Fruit fly (Drosophila melanogaster) whole organism, embryonic: ENCODE results near the gene CG13476.
A peak's percentile ranks its signal among the peaks of the same experiment; 100 is the strongest.

Source experiments
- Asciz ChIP-seq: fragments of 200-800 bp; sonication (Bioruptor generic); optimal IDR thresholded peaks from 2 replicates; lab custom pipeline; 2017; ENCODE audit warnings: missing biosample characterization, mild to moderate bottlenecking, missing genetic modification characterization, missing genetic modification reagents
- CG10147 ChIP-seq: fragments of 200-800 bp; sonication (Bioruptor generic); optimal IDR thresholded peaks from 2 replicates; lab custom pipeline; 2019; ENCODE audit warnings: missing biosample characterization, mild to moderate bottlenecking, missing genetic modification characterization, moderate library complexity
- CG10565 ChIP-seq: fragments of 200-800 bp; sonication (Bioruptor generic); optimal IDR thresholded peaks from 3 replicates; lab custom pipeline; 2016; ENCODE audit warnings: missing biosample characterization, mild to moderate bottlenecking, missing genetic modification characterization
- CG11247 ChIP-seq: fragments of 200-800 bp; sonication (Bioruptor generic); IDR thresholded peaks from 2 replicates; pipeline ENCODE4 v1.3.6; 2022; ENCODE audit warnings: missing biosample characterization, missing genetic modification characterization
- CG11696 ChIP-seq: fragments of 200-800 bp; sonication (Bioruptor generic); IDR thresholded peaks from 2 replicates; pipeline ENCODE4 v1.3.6; 2022; ENCODE audit warnings: missing biosample characterization, missing genetic modification characterization
- CG1233 ChIP-seq: fragments of 200-800 bp; sonication (Bioruptor generic); optimal IDR thresholded peaks from 4 replicates; lab custom pipeline; 2018; ENCODE audit warnings: missing biosample characterization, mild to moderate bottlenecking, missing genetic modification characterization
- CG12744 ChIP-seq: fragments of 200-800 bp; sonication (Bioruptor generic); optimal IDR thresholded peaks from 2 replicates; lab custom pipeline; 2016; ENCODE audit warnings: missing biosample characterization, missing genetic modification characterization
- CG14014 ChIP-seq: fragments of 200-800 bp; sonication (Bioruptor generic); IDR thresholded peaks from 2 replicates; pipeline ENCODE4 v1.3.6; 2022; ENCODE audit warnings: missing biosample characterization, missing genetic modification characterization
- CG1647 ChIP-seq: fragments of 200-800 bp; sonication (Bioruptor generic); optimal IDR thresholded peaks from 3 replicates; lab custom pipeline; 2016; ENCODE audit warnings: missing biosample characterization, missing genetic modification characterization
- CG1832 ChIP-seq: fragments of 200-800 bp; sonication (Bioruptor generic); optimal IDR thresholded peaks from 2 replicates; lab custom pipeline; 2017; ENCODE audit warnings: missing biosample characterization, mild to moderate bottlenecking, missing genetic modification characterization, inconsistent platforms
- CG18476 ChIP-seq: fragments of 200-800 bp; sonication (Bioruptor generic); optimal IDR thresholded peaks from 2 replicates; lab custom pipeline; 2016; ENCODE audit warnings: missing biosample characterization, mild to moderate bottlenecking, missing genetic modification characterization
- CG18599 ChIP-seq: fragments of 200-800 bp; sonication (Bioruptor generic); optimal IDR thresholded peaks from 3 replicates; lab custom pipeline; 2017; ENCODE audit warnings: missing biosample characterization, missing genetic modification characterization, mild to moderate bottlenecking, moderate library complexity, missing genetic modification reagents
- CG2120 ChIP-seq: fragments of 200-800 bp; sonication (Bioruptor generic); optimal IDR thresholded peaks from 3 replicates; lab custom pipeline; 2016; ENCODE audit warnings: missing biosample characterization, missing genetic modification characterization
- CG2678 ChIP-seq: fragments of 200-800 bp; sonication (Bioruptor generic); optimal IDR thresholded peaks from 3 replicates; lab custom pipeline; 2019; ENCODE audit warnings: missing biosample characterization, mild to moderate bottlenecking, missing genetic modification characterization, moderate library complexity
- CG3407 ChIP-seq: fragments of 200-800 bp; sonication (Bioruptor generic); optimal IDR thresholded peaks from 2 replicates; lab custom pipeline; 2018; ENCODE audit warnings: missing biosample characterization, mild to moderate bottlenecking, missing genetic modification characterization
- CG4424 ChIP-seq: fragments of 200-800 bp; sonication (Bioruptor generic); optimal IDR thresholded peaks from 3 replicates; lab custom pipeline; 2016; ENCODE audit warnings: missing biosample characterization, missing genetic modification characterization
- CG5180 ChIP-seq: fragments of 200-800 bp; sonication (Bioruptor generic); optimal IDR thresholded peaks from 3 replicates; lab custom pipeline; 2017; ENCODE audit warnings: missing biosample characterization, missing genetic modification characterization, mild to moderate bottlenecking, moderate library complexity, missing genetic modification reagents
- CG6683 ChIP-seq: fragments of 200-800 bp; sonication (Bioruptor generic); optimal IDR thresholded peaks from 2 replicates; lab custom pipeline; 2017; ENCODE audit warnings: missing biosample characterization, mild to moderate bottlenecking, missing genetic modification characterization, missing genetic modification reagents
- CG8089 ChIP-seq: fragments of 200-800 bp; sonication (Bioruptor generic); optimal IDR thresholded peaks from 3 replicates; lab custom pipeline; 2016; ENCODE audit warnings: missing biosample characterization, missing genetic modification characterization
- CG8765 ChIP-seq: fragments of 200-800 bp; sonication (Bioruptor generic); IDR thresholded peaks from 2 replicates; pipeline ENCODE4 v1.3.6; 2022; ENCODE audit warnings: missing biosample characterization, missing genetic modification characterization
- CG8944 ChIP-seq: fragments of 200-800 bp; sonication (Bioruptor generic); optimal IDR thresholded peaks from 3 replicates; lab custom pipeline; 2016; ENCODE audit warnings: missing biosample characterization, missing genetic modification characterization
- CG9727 ChIP-seq: fragments of 200-800 bp; sonication (Bioruptor generic); optimal IDR thresholded peaks from 3 replicates; lab custom pipeline; 2017; ENCODE audit warnings: missing biosample characterization, mild to moderate bottlenecking, missing genetic modification characterization
- CG9876 ChIP-seq: fragments of 200-800 bp; sonication (Bioruptor generic); optimal IDR thresholded peaks from 2 replicates; lab custom pipeline; 2016; ENCODE audit warnings: missing biosample characterization, missing genetic modification characterization
- CrebB ChIP-seq: fragments of 200-800 bp; sonication (Bioruptor generic); optimal IDR thresholded peaks from 3 replicates; lab custom pipeline; 2018; ENCODE audit warnings: missing biosample characterization, mild to moderate bottlenecking, missing genetic modification characterization
- Doc3 ChIP-seq: fragments of 200-800 bp; sonication (Bioruptor generic); IDR thresholded peaks from 3 replicates; pipeline ENCODE4 v1.3.6; 2022; ENCODE audit warnings: missing biosample characterization, missing genetic modification characterization; ENCODE audit not compliant: partially characterized antibody
- Elba2 ChIP-seq: fragments of 200-800 bp; sonication (Bioruptor generic); optimal IDR thresholded peaks from 3 replicates; lab custom pipeline; 2016; ENCODE audit warnings: missing biosample characterization, missing genetic modification characterization
- Fer3 ChIP-seq: fragments of 200-800 bp; sonication (Bioruptor generic); optimal IDR thresholded peaks from 2 replicates; lab custom pipeline; 2018; ENCODE audit warnings: missing biosample characterization, mild to moderate bottlenecking, missing genetic modification characterization, moderate library complexity
- HLH4C ChIP-seq: fragments of 200-800 bp; sonication (Bioruptor generic); IDR thresholded peaks from 3 replicates; pipeline ENCODE4 v1.3.6; 2022; ENCODE audit warnings: missing biosample characterization, missing genetic modification characterization; ENCODE audit not compliant: partially characterized antibody
- Jarid2 ChIP-seq: fragments of 200-800 bp; sonication (Bioruptor generic); optimal IDR thresholded peaks from 3 replicates; lab custom pipeline; 2017; ENCODE audit warnings: mild to moderate bottlenecking, missing biosample characterization, missing genetic modification reagents, missing genetic modification characterization
- NC2α ChIP-seq: fragments of 200-800 bp; sonication (Bioruptor generic); optimal IDR thresholded peaks from 2 replicates; lab custom pipeline; 2016; ENCODE audit warnings: missing biosample characterization, missing genetic modification characterization
- NC2β ChIP-seq: fragments of 200-800 bp; sonication (Bioruptor generic); optimal IDR thresholded peaks from 2 replicates; lab custom pipeline; 2016; ENCODE audit warnings: missing biosample characterization, missing genetic modification characterization
- Nf-YA ChIP-seq: fragments of 200-800 bp; sonication (Bioruptor generic); IDR thresholded peaks from 2 replicates; pipeline ENCODE4 v1.3.6; 2022; ENCODE audit warnings: missing biosample characterization, missing genetic modification characterization
- Poxn ChIP-seq: fragments of 200-800 bp; sonication (Bioruptor generic); IDR thresholded peaks from 2 replicates; pipeline ENCODE4 v1.3.6; 2022; ENCODE audit warnings: missing biosample characterization, missing genetic modification characterization
- ash1 ChIP-seq: fragments of 200-800 bp; sonication (Bioruptor generic); optimal IDR thresholded peaks from 2 replicates; lab custom pipeline; 2018; ENCODE audit warnings: missing biosample characterization, mild to moderate bottlenecking, missing genetic modification characterization
- exex ChIP-seq: fragments of 200-800 bp; sonication (Bioruptor generic); optimal IDR thresholded peaks from 4 replicates; lab custom pipeline; 2018; ENCODE audit warnings: missing biosample characterization, mild to moderate bottlenecking, missing genetic modification characterization, moderate library complexity
- fu2 ChIP-seq: fragments of 200-800 bp; sonication (Bioruptor generic); optimal IDR thresholded peaks from 2 replicates; lab custom pipeline; 2016; ENCODE audit warnings: missing biosample characterization, missing genetic modification characterization
- gce ChIP-seq: fragments of 200-800 bp; sonication (Bioruptor generic); IDR thresholded peaks from 3 replicates; pipeline ENCODE4 v1.3.6; 2022; ENCODE audit warnings: missing biosample characterization, missing genetic modification characterization
- grau ChIP-seq: fragments of 200-800 bp; optimal IDR thresholded peaks from 3 replicates; lab custom pipeline; 2019; ENCODE audit warnings: missing biosample characterization, mild to moderate bottlenecking, missing genetic modification characterization, moderate library complexity
- kay ChIP-seq: fragments of 200-800 bp; sonication (Bioruptor generic); optimal IDR thresholded peaks from 2 replicates; lab custom pipeline; 2016; ENCODE audit warnings: missing biosample characterization, missing genetic modification characterization
- mld ChIP-seq: fragments of 200-800 bp; sonication (Bioruptor generic); IDR thresholded peaks from 3 replicates; pipeline ENCODE4 v1.3.6; 2022; ENCODE audit warnings: missing biosample characterization, missing genetic modification characterization; ENCODE audit not compliant: partially characterized antibody
- nau ChIP-seq: fragments of 200-800 bp; sonication (Bioruptor generic); optimal IDR thresholded peaks from 3 replicates; lab custom pipeline; 2017; ENCODE audit warnings: missing biosample characterization, mild to moderate bottlenecking, missing genetic modification characterization, missing genetic modification reagents
- pho ChIP-seq: fragments of 200-800 bp; sonication (Bioruptor generic); optimal IDR thresholded peaks from 2 replicates; lab custom pipeline; 2016; ENCODE audit warnings: missing biosample characterization, missing genetic modification characterization
- pzg ChIP-seq: fragments of 200-800 bp; sonication (Bioruptor generic); optimal IDR thresholded peaks from 3 replicates; lab custom pipeline; 2018; ENCODE audit warnings: missing biosample characterization, mild to moderate bottlenecking, missing genetic modification characterization, moderate library complexity
- ro ChIP-seq: fragments of 200-800 bp; sonication (Bioruptor generic); IDR thresholded peaks from 2 replicates; pipeline ENCODE4 v1.3.6; 2022; ENCODE audit warnings: missing biosample characterization, missing genetic modification characterization
- schlank ChIP-seq: fragments of 200-800 bp; sonication (Bioruptor generic); optimal IDR thresholded peaks from 2 replicates; lab custom pipeline; 2018; ENCODE audit warnings: missing biosample characterization, mild to moderate bottlenecking, missing genetic modification characterization
- stwl ChIP-seq: fragments of 200-800 bp; sonication (Bioruptor generic); optimal IDR thresholded peaks from 3 replicates; lab custom pipeline; 2018; ENCODE audit warnings: missing biosample characterization, mild to moderate bottlenecking, missing genetic modification characterization, moderate library complexity
- tgo ChIP-seq: fragments of 200-800 bp; sonication (Bioruptor generic); IDR thresholded peaks from 3 replicates; pipeline ENCODE4 v1.3.6; 2022; ENCODE audit warnings: missing biosample characterization, missing genetic modification characterization
- tio ChIP-seq: fragments of 200-800 bp; sonication (Bioruptor generic); optimal IDR thresholded peaks from 2 replicates; lab custom pipeline; 2017; ENCODE audit warnings: missing biosample characterization, missing genetic modification characterization, inconsistent platforms
- zen ChIP-seq: fragments of 200-800 bp; sonication (Bioruptor generic); optimal IDR thresholded peaks from 3 replicates; lab custom pipeline; 2018; ENCODE audit warnings: missing biosample characterization, mild to moderate bottlenecking, missing genetic modification characterization, moderate library complexity
- zf30C ChIP-seq: fragments of 200-800 bp; sonication (Bioruptor generic); optimal IDR thresholded peaks from 3 replicates; lab custom pipeline; 2018; ENCODE audit warnings: missing biosample characterization, mild to moderate bottlenecking, missing genetic modification characterization

The CG13476 gene

dm6 chr3L:14708053-14708452 is 2.8 kb downstream of the CG13476 start (continued):
- TF ChIP-seq fu2 (GFP tag; lab: Kevin White, UChicago) (peak; percentile 1), Jarid2 (peak; percentile 19), CG10147 (GFP tag; lab: Kevin White, UChicago) (peak; percentile 54), stwl (tag; lab: Kevin White, UChicago) (no peak), nau (GFP tag; lab: Kevin White, UChicago) (peak; percentile 14), CG9876 (GFP tag; lab: Kevin White, UChicago) (peak; percentile 40), CG18476 (GFP tag; lab: Kevin White, UChicago) (peak; percentile 41), kay (GFP tag; lab: Kevin White, UChicago) (peak; percentile 33), CG8089 (GFP tag; lab: Kevin White, UChicago) (peak; percentile 5), CrebB (peak; percentile 23), pzg (GFP tag; lab: Kevin White, UChicago) (no peak), CG8765 (no peak), zf30C (GFP tag; lab: Kevin White, UChicago) (no peak), CG12744 (GFP tag; lab: Kevin White, UChicago) (peak; percentile 56), CG8944 (GFP tag; lab: Kevin White, UChicago) (no peak), tgo (0 out of 3 replicates have a peak, but pooled peaks have one; percentile 19), CG10565 (no peak), Doc3 (no peak), CG1647 (GFP tag; lab: Kevin White, UChicago) (peak; percentile 53), HLH4C (GFP tag; lab: Robert Waterston, UW) (no peak), NC2α (GFP tag; lab: Kevin White, UChicago) (no peak), ro (GFP tag; lab: Robert Waterston, UW) (no peak), CG11247 (GFP tag; lab: Robert Waterston, UW) (peak; percentile 69), zen (tag; lab: Kevin White, UChicago) (no peak), CG1233 (GFP tag; lab: Kevin White, UChicago) (peak; percentile 52), ash1 (GFP tag; lab: Kevin White, UChicago) (no peak), mld (GFP tag; lab: Robert Waterston, UW) (no peak), CG2120 (peak; percentile 65), CG18599 (peak; percentile 64), exex (peak; percentile 23), Asciz (GFP tag; lab: Kevin White, UChicago) (peak; percentile 60), schlank (peak; percentile 69), CG6683 (GFP tag; lab: Kevin White, UChicago) (no peak), CG2678 (tag; lab: Kevin White, UChicago) (peak; percentile 70), NC2β (GFP tag; lab: Kevin White, UChicago) (no peak), CG11696 (GFP tag; lab: Robert Waterston, UW) (peak; percentile 39; the same call in 1 of the 2 replicates), CG1832 (GFP tag; lab: Kevin White, UChicago) (no peak), Nf-YA (GFP tag; lab: Robert Waterston, UW) (0 out of 2 replicates have a peak, but pooled peaks have one; percentile 34), CG3407 (GFP tag; lab: Kevin White, UChicago) (peak; percentile 10), Fer3 (tag; lab: Kevin White, UChicago) (peak; percentile 67), tio (peak; percentile 53), CG4424 (GFP tag; lab: Kevin White, UChicago) (peak; percentile 12), Elba2 (no peak), CG14014 (GFP tag; lab: Robert Waterston, UW) (peak; percentile 76; the same call in 1 of the 2 replicates), CG9727 (GFP tag; lab: Kevin White, UChicago) (peak; percentile 25), CG5180 (GFP tag; lab: Kevin White, UChicago) (no peak), gce (GFP tag; lab: Robert Waterston, UW) (no peak), pho (GFP tag; lab: Kevin White, UChicago) (peak; percentile 46), grau (tag; lab: Kevin White, UChicago) (no peak), Poxn (0 out of 2 replicates have a peak, but pooled peaks have one; percentile 27)
